Fruit fly (Drosophila melanogaster) whole organism, wandering third instar larva: ENCODE results near the gene CG6066.

Experiments used
- GATAd ChIP-seq: sonication (Bioruptor generic); optimal IDR thresholded peaks from 2 replicates; lab custom pipeline; 2016; ENCODE audit warnings: missing biosample characterization, missing genetic modification characterization
- Hr78 ChIP-seq: fragments of >200 bp; optimal IDR thresholded peaks from 2 replicates; lab custom pipeline; 2017; ENCODE audit warnings: missing biosample characterization, missing genetic modification characterization
- Vsx2 ChIP-seq: fragments of 200-300, 225-300 bp; sonication (Bioruptor generic); optimal IDR thresholded peaks from 2 replicates; lab custom pipeline; 2018; ENCODE audit warnings: missing biosample characterization, missing genetic modification characterization; ENCODE audit not compliant: partially characterized antibody

DNA sequence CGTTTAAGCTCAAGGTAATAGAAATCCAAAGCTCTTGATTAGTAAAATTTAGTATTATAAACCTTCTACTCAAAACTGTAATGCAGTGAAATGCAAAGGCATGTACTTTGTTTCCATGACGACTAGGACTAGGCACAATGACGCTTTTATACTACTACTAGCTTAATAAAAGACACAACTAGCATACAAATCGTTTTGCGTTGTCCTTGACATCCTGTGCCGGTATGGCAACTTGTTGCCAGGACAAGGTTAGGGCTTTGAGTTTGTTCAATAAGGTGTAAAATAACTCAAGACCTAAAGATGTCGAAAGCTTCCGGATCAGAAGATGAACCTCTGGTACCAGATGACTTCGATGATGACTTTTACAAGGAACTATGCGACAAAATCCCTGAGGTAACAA lies 1.8 kb upstream of the CG6066 start, which contains the start of gene CG5882:
- TF ChIP-seq Vsx2 (GFP tag; lab: Kevin White, UChicago) (no peak), Hr78 (GFP tag; lab: Kevin White, UChicago) (no peak), GATAd (GFP tag; lab: Kevin White, UChicago) (no peak)
